Worm (Caenorhabditis elegans): ENCODE results near the gene pms-2.

DNA sequence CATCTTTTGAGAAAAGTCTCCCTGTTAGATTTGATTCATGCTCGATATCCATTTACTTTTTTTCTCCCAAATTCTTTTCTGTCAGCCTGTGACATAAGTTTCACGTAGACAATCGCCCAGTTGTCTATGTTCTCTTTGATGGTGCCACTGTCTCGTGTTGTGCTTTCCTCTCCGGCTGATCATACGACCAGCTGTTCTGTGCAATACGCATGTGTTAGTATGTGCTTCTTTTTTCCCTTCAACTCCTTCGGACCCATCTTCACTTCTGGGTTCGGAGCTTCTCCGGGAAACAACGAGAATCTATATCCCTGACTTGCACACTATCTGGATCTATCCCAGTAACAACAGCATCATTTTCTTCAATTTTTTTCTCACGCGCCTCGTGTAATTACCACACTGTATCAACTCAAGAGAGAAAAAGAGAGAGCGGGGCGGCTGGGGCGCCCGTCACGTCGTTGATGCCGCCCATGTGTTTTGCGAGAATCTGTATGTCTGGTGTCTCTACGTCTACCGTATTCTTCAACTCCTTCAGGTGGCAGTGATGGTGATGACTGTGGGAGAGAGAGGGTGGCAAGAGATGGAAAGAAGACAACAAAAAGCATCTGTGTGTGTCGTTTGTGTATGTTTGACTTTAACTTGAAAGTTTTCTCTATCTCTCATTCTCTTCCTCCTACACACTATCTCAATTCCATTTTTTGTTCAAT is 38.4 kb downstream of the pms-2 start:
- TF ChIP-seq T22C8.4 (GFP tag; IDR thresholded peaks at IDR 0.05) (no peak), ref-1 (GFP tag; conservative IDR thresholded peaks at IDR 0.05) (no peak), med-1 (GFP tag; optimal IDR thresholded peaks at IDR 0.05; ENCODE audit: insufficient read depth) (no peak), ztf-23 (GFP tag; IDR thresholded peaks at IDR 0.05) (no peak), ztf-29 (GFP tag; IDR thresholded peaks at IDR 0.05) (no peak), tab-1 (GFP tag; IDR thresholded peaks at IDR 0.05) (no peak), cog-1 (tag; optimal IDR thresholded peaks at IDR 0.05) (no peak), flt-1 (GFP tag; IDR thresholded peaks at IDR 0.05) (no peak)

Measured in whole organism, midembryonic.